Fruit fly (Drosophila melanogaster) whole organism, adult: ENCODE results near the gene CG32655.

Source experiments
- CG11617 ChIP-seq: fragments of 200-800 bp; sonication (Bioruptor generic); optimal IDR thresholded peaks from 2 replicates; lab custom pipeline; 2017; ENCODE audit warnings: mild to moderate bottlenecking, missing biosample characterization, missing genetic modification reagents, missing genetic modification characterization
- CG12768 ChIP-seq: fragments of 200-800 bp; sonication (Bioruptor generic); optimal IDR thresholded peaks from 2 replicates; lab custom pipeline; 2017; ENCODE audit warnings: missing biosample characterization, missing genetic modification characterization, mild to moderate bottlenecking, moderate library complexity, missing genetic modification reagents
- CG14711 ChIP-seq: fragments of 200-800 bp; sonication (Bioruptor generic); optimal IDR thresholded peaks from 2 replicates; lab custom pipeline; 2018; ENCODE audit warnings: missing biosample characterization, mild to moderate bottlenecking, missing genetic modification characterization, moderate library complexity
- CG1620 ChIP-seq: fragments of 200-800 bp; sonication (Bioruptor generic); optimal IDR thresholded peaks from 2 replicates; lab custom pipeline; 2016; ENCODE audit warnings: missing biosample characterization, missing genetic modification characterization
- CG33017 ChIP-seq: fragments of 200-800 bp; sonication (Bioruptor generic); optimal IDR thresholded peaks from 2 replicates; lab custom pipeline; 2018; ENCODE audit warnings: missing biosample characterization, mild to moderate bottlenecking, missing genetic modification characterization, moderate library complexity
- CG5204 ChIP-seq: fragments of 200-800 bp; sonication (Bioruptor generic); optimal IDR thresholded peaks from 2 replicates; lab custom pipeline; 2016; ENCODE audit warnings: missing biosample characterization, missing genetic modification characterization
- CG7045 ChIP-seq: fragments of 200-800 bp; sonication (Bioruptor generic); optimal IDR thresholded peaks from 2 replicates; lab custom pipeline; 2017; ENCODE audit warnings: missing biosample characterization, mild to moderate bottlenecking, missing genetic modification characterization
- CG7101 ChIP-seq: fragments of 200-800 bp; sonication (Bioruptor generic); optimal IDR thresholded peaks from 2 replicates; lab custom pipeline; 2018; ENCODE audit warnings: missing biosample characterization, mild to moderate bottlenecking, missing genetic modification characterization, moderate library complexity
- Clk ChIP-seq: fragments of 200-800 bp; sonication (Bioruptor generic); optimal IDR thresholded peaks from 2 replicates; lab custom pipeline; 2017; ENCODE audit warnings: missing biosample characterization, missing genetic modification characterization
- Crg-1 ChIP-seq: fragments of 200-800 bp; sonication (Bioruptor generic); optimal IDR thresholded peaks from 2 replicates; lab custom pipeline; 2016; ENCODE audit warnings: missing biosample characterization, missing genetic modification characterization
- Hr96 ChIP-seq: fragments of 200-800 bp; sonication (Bioruptor generic); optimal IDR thresholded peaks from 2 replicates; lab custom pipeline; 2016; ENCODE audit warnings: missing biosample characterization, missing genetic modification characterization
- Mnt ChIP-seq: fragments of 200-800 bp; sonication (Bioruptor generic); optimal IDR thresholded peaks from 2 replicates; lab custom pipeline; 2016; ENCODE audit warnings: missing biosample characterization, mild to moderate bottlenecking, missing genetic modification characterization
- bab1 ChIP-seq: fragments of 200-800 bp; sonication (Bioruptor generic); optimal IDR thresholded peaks from 3 replicates; lab custom pipeline; 2019; ENCODE audit warnings: missing biosample characterization, mild to moderate bottlenecking, missing genetic modification characterization, moderate library complexity
- cic ChIP-seq: fragments of 200-800 bp; sonication (Bioruptor generic); optimal IDR thresholded peaks from 2 replicates; lab custom pipeline; 2017; ENCODE audit warnings: missing biosample characterization, mild to moderate bottlenecking, missing genetic modification characterization, moderate library complexity
- cnc ChIP-seq, 2 experiments: fragments of >200 bp; optimal IDR thresholded peaks; 2 replicates each; lab custom pipeline; 2017
- kay ChIP-seq: fragments of 200-800 bp; sonication (Bioruptor generic); peaks from one replicate; lab custom pipeline; 2016; ENCODE audit warnings: missing biosample characterization, missing genetic modification characterization, borderline replicate concordance
- ovo ChIP-seq: fragments of 200-800 bp; sonication (Bioruptor generic); optimal IDR thresholded peaks from 2 replicates; lab custom pipeline; 2016; ENCODE audit warnings: missing biosample characterization, missing genetic modification characterization
- pad ChIP-seq: fragments of 200-800 bp; sonication (Bioruptor generic); optimal IDR thresholded peaks from 3 replicates; lab custom pipeline; 2017; ENCODE audit warnings: missing biosample characterization, missing genetic modification characterization, mild to moderate bottlenecking, moderate library complexity, missing genetic modification reagents
- tj ChIP-seq: fragments of 200-800 bp; sonication (Bioruptor generic); optimal IDR thresholded peaks from 3 replicates; lab custom pipeline; 2017; ENCODE audit warnings: missing biosample characterization, mild to moderate bottlenecking, missing genetic modification characterization, moderate library complexity
- toe ChIP-seq: fragments of 200-800 bp; sonication (Bioruptor generic); optimal IDR thresholded peaks from 2 replicates; lab custom pipeline; 2016; ENCODE audit warnings: missing biosample characterization, missing genetic modification characterization

CG32655 gene

dm6 chrX:12235777-12236176 is at the start of gene CG32655:
Gene CG32655 (minus strand): TSS chrX:12235877.
- TF ChIP-seq Hr96 (GFP tag; lab: Kevin White, UChicago), result no peak
- no peak for TF ChIP-seq CG7101 (tag; lab: Kevin White, UChicago)
- TF ChIP-seq kay (GFP tag; lab: Kevin White, UChicago), result no peak
- no peak for TF ChIP-seq pad (GFP tag; lab: Kevin White, UChicago)
- TF ChIP-seq cnc (optimal IDR thresholded peaks at IDR 0.05; lab: Kevin White, UChicago), result no peak
- no peak for TF ChIP-seq cic
- no peak for TF ChIP-seq bab1
- TF ChIP-seq tj, result no peak
- TF ChIP-seq toe, result no peak
- TF ChIP-seq CG7045 (GFP tag; lab: Kevin White, UChicago), result no peak
- no peak for TF ChIP-seq CG33017
- no peak for TF ChIP-seq CG12768 (GFP tag; lab: Kevin White, UChicago)
- TF ChIP-seq CG11617 (GFP tag; lab: Kevin White, UChicago), result no peak
- TF ChIP-seq Mnt, result no peak
- TF ChIP-seq CG1620 (GFP tag; lab: Kevin White, UChicago), result no peak

DNA sequence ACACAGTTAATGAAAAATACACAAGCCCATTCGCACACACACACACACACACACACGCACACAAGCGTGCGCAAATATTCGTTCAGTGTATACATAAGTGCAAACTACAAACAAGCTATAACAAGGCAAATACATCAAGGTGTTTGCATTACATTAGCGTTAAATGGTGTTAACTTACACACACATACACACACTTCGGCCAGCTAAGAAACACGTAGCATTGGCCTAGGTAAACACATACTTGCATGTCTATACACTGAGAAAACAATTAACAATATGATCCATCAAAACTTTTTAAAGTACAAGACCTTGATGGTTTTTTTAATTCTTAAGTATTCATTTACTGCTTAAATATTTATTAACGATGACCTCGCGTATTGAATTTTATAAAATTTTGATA is 41.0 kb upstream of the CG32655 start:
- no peak for TF ChIP-seq CG14711 (tag; lab: Kevin White, UChicago)
- TF ChIP-seq CG11617 (GFP tag; lab: Kevin White, UChicago), result no peak
- TF ChIP-seq bab1, result no peak
- no peak for TF ChIP-seq tj
- TF ChIP-seq CG7101 (tag; lab: Kevin White, UChicago), result no peak
- TF ChIP-seq ovo (GFP tag; lab: Kevin White, UChicago), result no peak
- TF ChIP-seq CG12768 (GFP tag; lab: Kevin White, UChicago), result no peak
- TF ChIP-seq cic, result no peak

dm6 chrX:12274335-12274734 is 38.7 kb upstream of the CG32655 start, which contains the start of gene CG45603:
Gene CG45603 (plus strand): TSS chrX:12274635.
- TF ChIP-seq CG33017 (no peak), CG7101 (tag; lab: Kevin White, UChicago) (no peak), pad (GFP tag; lab: Kevin White, UChicago) (no peak), toe (no peak), cnc (optimal IDR thresholded peaks at IDR 0.05; lab: Kevin White, UChicago) (no peak), Crg-1 (GFP tag; lab: Kevin White, UChicago) (no peak), Mnt (no peak), CG14711 (tag; lab: Kevin White, UChicago) (no peak)

- TF ChIP-seq CG12768 (GFP tag; lab: Kevin White, UChicago) (no peak), bab1 (no peak), CG7045 (GFP tag; lab: Kevin White, UChicago) (no peak), Clk (no peak)
These were observed 38.2 kb upstream of the CG32655 start for dm6 chrX:12273900-12274299.

DNA sequence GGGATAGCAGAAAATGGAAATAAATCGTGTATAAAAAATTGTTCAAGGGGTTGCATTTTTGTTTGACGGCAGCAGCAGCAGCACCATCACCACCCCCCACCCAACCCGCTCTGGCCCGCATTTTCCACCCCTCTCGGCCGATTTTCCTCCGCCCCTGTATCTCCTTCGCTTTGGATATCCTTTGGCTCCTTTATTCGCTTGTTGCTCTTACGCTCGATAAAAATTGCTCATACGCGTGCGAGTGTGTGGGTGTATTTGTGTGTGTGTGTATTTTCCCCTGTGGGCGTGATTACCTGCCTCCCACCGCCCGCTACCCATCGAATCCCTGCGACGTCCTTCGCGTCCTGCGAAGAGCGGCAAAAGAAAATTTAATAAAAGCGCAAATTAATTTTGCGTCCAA is 32.5 kb upstream of the CG32655 start:
- TF ChIP-seq CG7045 (GFP tag; lab: Kevin White, UChicago) (no peak), ovo (GFP tag; lab: Kevin White, UChicago) (no peak), CG12768 (GFP tag; lab: Kevin White, UChicago) (no peak), Crg-1 (GFP tag; lab: Kevin White, UChicago) (no peak), CG5204 (GFP tag; lab: Kevin White, UChicago) (no peak), cic (no peak), cnc (optimal IDR thresholded peaks at IDR 0.05; lab: Kevin White, UChicago) (no peak), CG7101 (tag; lab: Kevin White, UChicago) (no peak), toe (no peak), CG1620 (GFP tag; lab: Kevin White, UChicago) (no peak), CG14711 (tag; lab: Kevin White, UChicago) (no peak), tj (no peak), CG33017 (no peak)

dm6 chrX:12266012-12266411 is 30.3 kb upstream of the CG32655 start:
- no peak for TF ChIP-seq CG12768 (GFP tag; lab: Kevin White, UChicago)
- no peak for TF ChIP-seq Hr96 (GFP tag; lab: Kevin White, UChicago)
- no peak for TF ChIP-seq cic
- no peak for TF ChIP-seq CG7045 (GFP tag; lab: Kevin White, UChicago)
- TF ChIP-seq kay (GFP tag; lab: Kevin White, UChicago), result no peak
- TF ChIP-seq ovo (GFP tag; lab: Kevin White, UChicago), result no peak
- TF ChIP-seq pad (GFP tag; lab: Kevin White, UChicago), result no peak

DNA sequence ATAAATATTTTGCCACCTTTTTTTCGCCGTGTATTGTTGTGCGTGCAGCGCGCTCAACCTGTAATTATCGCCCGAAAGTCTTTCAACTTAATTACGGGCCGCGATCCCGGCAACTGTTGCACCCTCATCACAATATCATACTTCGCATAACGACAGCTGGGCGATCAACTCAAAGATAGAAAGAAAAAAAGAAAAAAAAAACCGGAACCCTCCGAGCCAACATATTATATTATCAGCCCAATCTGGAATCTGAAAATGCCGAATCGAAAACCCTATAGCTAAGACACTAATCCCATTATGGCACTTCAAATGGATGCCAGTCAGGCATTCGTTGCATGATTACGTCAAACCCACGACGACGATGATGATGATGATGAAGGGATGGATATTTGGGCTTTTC is 25.1 kb upstream of the CG32655 start:
- TF ChIP-seq CG5204 (GFP tag; lab: Kevin White, UChicago) (no peak), Clk (no peak), CG7045 (GFP tag; lab: Kevin White, UChicago) (no peak), Crg-1 (GFP tag; lab: Kevin White, UChicago) (no peak), CG12768 (GFP tag; lab: Kevin White, UChicago) (no peak), Mnt (no peak), CG11617 (GFP tag; lab: Kevin White, UChicago) (no peak), kay (GFP tag; lab: Kevin White, UChicago) (no peak), CG1620 (GFP tag; lab: Kevin White, UChicago) (no peak), ovo (GFP tag; lab: Kevin White, UChicago) (no peak), CG33017 (no peak), bab1 (no peak)
